Worm (Caenorhabditis elegans) whole organism, L4 larva: Measurements from ENCODE around the gene C34B4.3.

Source experiments
- D1046.2 ChIP-seq: fragments of 200-800 bp; sonication (Bioruptor generic); IDR thresholded peaks from 2 replicates; pipeline ENCODE4 v1.3.6; 2022; ENCODE audit warnings: missing genetic modification characterization, missing compliant biosample characterization
- F10B5.3 ChIP-seq: sonication (generic microtip); optimal IDR thresholded peaks from 2 replicates; lab custom pipeline; 2016; ENCODE audit warnings: mild to moderate bottlenecking, missing genetic modification characterization, missing compliant biosample characterization
- F37D6.2 ChIP-seq: sonication (generic microtip); optimal IDR thresholded peaks from 2 replicates; lab custom pipeline; 2016; ENCODE audit warnings: mild to moderate bottlenecking, missing genetic modification characterization, missing compliant biosample characterization
- F49E8.2 ChIP-seq: sonication (generic microtip); optimal IDR thresholded peaks from 2 replicates; lab custom pipeline; 2016; ENCODE audit warnings: missing compliant biosample characterization, mild to moderate bottlenecking, missing genetic modification characterization, borderline replicate concordance
- Y48G9A.11 ChIP-seq: fragments of 200-800 bp; sonication (Bioruptor generic); IDR thresholded peaks from 2 replicates; pipeline ENCODE4 v1.3.6; 2022; ENCODE audit warnings: missing genetic modification reagents, missing genetic modification characterization, missing compliant biosample characterization
- Y75B8A.6 ChIP-seq: fragments of 200-800 bp; sonication (Bioruptor generic); IDR thresholded peaks from 2 replicates; pipeline ENCODE4 v1.3.6; 2022; ENCODE audit warnings: missing genetic modification reagents, missing genetic modification characterization, missing compliant biosample characterization
- aha-1 ChIP-seq: fragments of 150-350 bp; peaks from one replicate; lab custom pipeline; 2014; ENCODE audit warnings: missing biosample characterization, missing genetic modification characterization
- ceh-20 ChIP-seq: fragments of 200-800 bp; sonication (Bioruptor generic); IDR thresholded peaks from 2 replicates; pipeline ENCODE4 v1.3.6; 2022; ENCODE audit warnings: missing genetic modification reagents, missing genetic modification characterization, missing compliant biosample characterization
- ceh-28 ChIP-seq: fragments of 150-350 bp; optimal IDR thresholded peaks from 2 replicates; lab custom pipeline; 2014; ENCODE audit warnings: missing biosample characterization, missing genetic modification reagents, missing genetic modification characterization
- daf-16 ChIP-seq, 3 experiments: sonication (generic microtip); optimal IDR thresholded peaks; 2 replicates each; lab custom pipeline; 2016 to 2017; ENCODE audit warnings: missing genetic modification characterization in 3 of 3, missing genetic modification reagents in 3 of 3, mild to moderate bottlenecking in 2 of 3, missing compliant biosample characterization in 2 of 3, missing biosample characterization in 1 of 3, moderate library complexity in 1 of 3
- dmd-6 ChIP-seq: fragments of 200-800 bp; sonication (Bioruptor generic); IDR thresholded peaks from 2 replicates; pipeline ENCODE4 v1.3.6; 2022; ENCODE audit warnings: missing genetic modification reagents, missing genetic modification characterization, missing compliant biosample characterization
- dmd-9 ChIP-seq: fragments of 200-800 bp; sonication (Bioruptor generic); IDR thresholded peaks from 2 replicates; pipeline ENCODE4 v1.3.6; 2022; ENCODE audit warnings: missing genetic modification reagents, missing genetic modification characterization, missing compliant biosample characterization
- dve-1 ChIP-seq: sonication (generic microtip); optimal IDR thresholded peaks from 2 replicates; lab custom pipeline; 2017; ENCODE audit warnings: antibody characterized with exemption, mild to moderate bottlenecking, missing genetic modification characterization, missing compliant biosample characterization; ENCODE audit not compliant: insufficient read depth
- fkh-10 ChIP-seq: fragments of 150-350 bp; optimal IDR thresholded peaks from 2 replicates; lab custom pipeline; 2014; ENCODE audit warnings: missing biosample characterization, missing genetic modification reagents, missing genetic modification characterization
- gei-8 ChIP-seq: fragments of 200-800 bp; sonication (Bioruptor generic); optimal IDR thresholded peaks from 2 replicates; lab custom pipeline; 2018; ENCODE audit warnings: mild to moderate bottlenecking, missing genetic modification characterization, missing compliant biosample characterization
- hif-1 ChIP-seq, 2 experiments: sonication (generic microtip); optimal IDR thresholded peaks; 2 replicates each; lab custom pipeline; 2016 to 2017; ENCODE audit warnings: missing compliant biosample characterization in 2 of 2, missing genetic modification characterization in 2 of 2, missing genetic modification reagents in 2 of 2, missing genotype in 2 of 2, mild to moderate bottlenecking in 1 of 2
- hlh-11 ChIP-seq: fragments of 200-800 bp; sonication (Bioruptor generic); optimal IDR thresholded peaks from 2 replicates; lab custom pipeline; 2018; ENCODE audit warnings: mild to moderate bottlenecking, missing genetic modification characterization, missing compliant biosample characterization
- hlh-30 ChIP-seq: sonication (generic microtip); optimal IDR thresholded peaks from 2 replicates; lab custom pipeline; 2017; ENCODE audit warnings: antibody characterized with exemption, mild to moderate bottlenecking, missing genetic modification characterization, missing compliant biosample characterization; ENCODE audit not compliant: insufficient read depth
- jun-1 ChIP-seq: fragments of 150-350 bp; optimal IDR thresholded peaks from 2 replicates; lab custom pipeline; 2014; ENCODE audit warnings: missing biosample characterization, missing genetic modification reagents, missing genetic modification characterization
- lin-13 ChIP-seq: fragments of 150-350 bp; optimal IDR thresholded peaks from 2 replicates; lab custom pipeline; 2014; ENCODE audit warnings: missing biosample characterization, missing genetic modification reagents, missing genetic modification characterization
- lin-38 ChIP-seq: fragments of 200-800 bp; sonication (Bioruptor generic); IDR thresholded peaks from 2 replicates; pipeline ENCODE4 v1.3.6; 2022; ENCODE audit warnings: missing genetic modification reagents, missing genetic modification characterization, missing compliant biosample characterization
- lsy-2 ChIP-seq, 2 experiments: fragments of 150-350 bp in 1 of 2; sonication (generic microtip) in 1 of 2; optimal IDR thresholded peaks; 2 replicates each; lab custom pipeline; 2014 to 2017; ENCODE audit warnings: missing biosample characterization in 2 of 2, missing genetic modification characterization in 2 of 2
- mdt-29 ChIP-seq: fragments of 200-800 bp; sonication (Bioruptor generic); IDR thresholded peaks from 2 replicates; pipeline ENCODE4 v1.3.6; 2022; ENCODE audit warnings: missing genetic modification reagents, missing genetic modification characterization, missing compliant biosample characterization
- mes-2 ChIP-seq: sonication (generic microtip); optimal IDR thresholded peaks from 2 replicates; lab custom pipeline; 2016; ENCODE audit warnings: missing genotype, mild to moderate bottlenecking, missing genetic modification characterization, missing compliant biosample characterization; ENCODE audit not compliant: poor library complexity, severe bottlenecking
- mxl-2 ChIP-seq: fragments of 200-800 bp; sonication (Bioruptor generic); conservative IDR thresholded peaks from 2 replicates; pipeline ENCODE4 v1.3.6; 2022; ENCODE audit warnings: missing genetic modification reagents, missing genetic modification characterization, missing compliant biosample characterization
- mxl-3 ChIP-seq: fragments of 200-800 bp; sonication (Bioruptor generic); optimal IDR thresholded peaks from 2 replicates; lab custom pipeline; 2018; ENCODE audit warnings: mild to moderate bottlenecking, missing genetic modification characterization, missing compliant biosample characterization
- nhr-102 ChIP-seq: sonication (generic microtip); optimal IDR thresholded peaks from 2 replicates; lab custom pipeline; 2016; ENCODE audit warnings: mild to moderate bottlenecking, missing genetic modification characterization, moderate library complexity, missing compliant biosample characterization
- nhr-25 ChIP-seq: sonication (generic microtip); optimal IDR thresholded peaks from 2 replicates; lab custom pipeline; 2017; ENCODE audit warnings: missing genetic modification characterization, mild to moderate bottlenecking, missing compliant biosample characterization, antibody characterized with exemption, moderate library complexity, borderline replicate concordance; ENCODE audit not compliant: insufficient read depth
- nhr-28 ChIP-seq: fragments of 150-350 bp; optimal IDR thresholded peaks from 2 replicates; lab custom pipeline; 2014; ENCODE audit warnings: missing biosample characterization, missing genetic modification characterization
- nhr-41 ChIP-seq: fragments of 200-800 bp; sonication (Bioruptor generic); IDR thresholded peaks from 2 replicates; pipeline ENCODE4 v1.3.6; 2022; ENCODE audit warnings: missing genetic modification reagents, missing genetic modification characterization, missing compliant biosample characterization
- nhr-48 ChIP-seq: sonication (generic microtip); optimal IDR thresholded peaks from 2 replicates; lab custom pipeline; 2016; ENCODE audit warnings: mild to moderate bottlenecking, missing genetic modification characterization, missing compliant biosample characterization
- nhr-6 ChIP-seq: fragments of 150-350 bp; optimal IDR thresholded peaks from 2 replicates; lab custom pipeline; 2014; ENCODE audit warnings: missing biosample characterization, missing genetic modification characterization
- nhr-76 ChIP-seq: fragments of 150-350 bp; optimal IDR thresholded peaks from 2 replicates; lab custom pipeline; 2014; ENCODE audit warnings: missing biosample characterization, missing genetic modification characterization
- nhr-77 ChIP-seq: fragments of 150-350 bp; optimal IDR thresholded peaks from 2 replicates; lab custom pipeline; 2014; ENCODE audit warnings: missing biosample characterization, missing genetic modification characterization
- php-3 ChIP-seq: fragments of 200-800 bp; sonication (Bioruptor generic); IDR thresholded peaks from 2 replicates; pipeline ENCODE4 v1.3.6; 2022; ENCODE audit warnings: missing genetic modification reagents, missing genetic modification characterization, missing compliant biosample characterization
- pqm-1 ChIP-seq: sonication (generic microtip); optimal IDR thresholded peaks from 2 replicates; lab custom pipeline; 2017; ENCODE audit warnings: missing biosample characterization, missing genetic modification characterization
- rbr-2 ChIP-seq: sonication (generic microtip); optimal IDR thresholded peaks from 2 replicates; lab custom pipeline; 2016; ENCODE audit warnings: missing genotype, missing genetic modification characterization, missing compliant biosample characterization
- set-16 ChIP-seq: fragments of 200-800 bp; sonication (Bioruptor generic); IDR thresholded peaks from 2 replicates; pipeline ENCODE4 v1.3.6; 2022; ENCODE audit warnings: missing genetic modification reagents, missing genetic modification characterization, missing compliant biosample characterization
- tag-97 ChIP-seq: fragments of 200-800 bp; sonication (Bioruptor generic); IDR thresholded peaks from 2 replicates; pipeline ENCODE4 v1.3.6; 2022; ENCODE audit warnings: missing genetic modification characterization, missing compliant biosample characterization
- tra-1 ChIP-seq: fragments of 200-800 bp; sonication (Bioruptor generic); IDR thresholded peaks from 2 replicates; pipeline ENCODE4 v1.3.6; 2022; ENCODE audit warnings: missing genetic modification reagents, missing genetic modification characterization, missing compliant biosample characterization
- unc-62 ChIP-seq, 3 experiments: fragments of 150-350 bp in 1 of 3; sonication (generic microtip); optimal IDR thresholded peaks in 2 of 3; peaks in 1 of 3; 1 replicate in 1 of 3; 2 replicates in 2 of 3; lab custom pipeline; 2014 to 2017; ENCODE audit warnings: missing biosample characterization in 3 of 3, missing genetic modification characterization in 3 of 3, missing genetic modification reagents in 3 of 3, missing genotype in 1 of 3
- zip-11 ChIP-seq: fragments of 200-800 bp; sonication (Bioruptor generic); IDR thresholded peaks from 2 replicates; pipeline ENCODE4 v1.3.6; 2022; ENCODE audit warnings: missing genetic modification characterization, missing compliant biosample characterization
- zip-2 ChIP-seq: fragments of 150-350 bp; optimal IDR thresholded peaks from 2 replicates; lab custom pipeline; 2014; ENCODE audit warnings: missing biosample characterization, missing genetic modification characterization
- ztf-11 ChIP-seq: fragments of 150-350 bp; optimal IDR thresholded peaks from 2 replicates; lab custom pipeline; 2014; ENCODE audit warnings: missing biosample characterization, missing genetic modification characterization

The C34B4.3 gene

ce11 chrV:13043832-13044521 is 27.0 kb downstream of the C34B4.3 start:
- TF ChIP-seq lin-38 (GFP tag; lab: Robert Waterston, UW) (peak; percentile 25; the same call in 1 of the 2 replicates), tag-97 (no peak), mxl-2 (no peak), fkh-10 (GFP tag; lab: Kevin White, UChicago) (no peak), unc-62 (GFP tag; optimal IDR thresholded peaks at IDR 0.05 in 1 of 2; lab: Kevin White, UChicago) (no peak), unc-62 (tag; optimal IDR thresholded peaks at IDR 0.05; lab: Kevin White, UChicago) (no peak), nhr-28 (tag; lab: Kevin White, UChicago) (peak; percentile 50), D1046.2 (GFP tag; lab: Robert Waterston, UW) (0 out of 2 replicates have a peak, but pooled peaks have one; percentile 13), zip-11 (no peak), mdt-29 (GFP tag; lab: Robert Waterston, UW) (no peak), pqm-1 (tag; lab: Kevin White, UChicago) (peak; percentile 17), dve-1 (peak; percentile 26), hlh-11 (peak; percentile 4), dmd-9 (GFP tag; lab: Robert Waterston, UW) (no peak), ceh-28 (tag; lab: Kevin White, UChicago) (no peak)

DNA sequence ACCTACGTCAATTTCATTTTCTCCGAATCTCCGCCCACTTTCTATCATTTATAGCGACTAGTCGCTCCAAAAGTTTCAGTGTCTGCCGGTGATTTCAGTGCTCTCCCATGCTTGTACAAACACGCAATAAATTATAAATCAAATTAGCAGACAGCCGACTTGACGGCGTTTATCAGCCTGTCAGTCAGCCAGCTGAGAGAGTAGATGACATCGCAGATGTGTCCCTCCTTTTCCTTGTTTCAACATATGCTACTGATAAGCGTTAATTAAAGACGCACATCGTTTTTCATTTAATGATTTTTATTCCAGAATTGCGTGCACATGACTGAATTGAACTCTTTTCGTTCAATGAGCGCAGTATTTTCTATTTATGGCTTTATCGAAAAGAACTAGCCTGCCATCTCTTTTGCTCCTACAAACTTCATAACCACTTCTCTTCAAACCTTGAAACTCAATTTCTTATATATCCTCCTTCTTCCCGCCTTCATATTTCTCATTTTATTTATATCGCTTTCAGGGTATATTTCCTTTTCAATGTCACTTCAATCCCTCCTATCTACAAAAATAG is 27.7 kb downstream of the C34B4.3 start, which contains the start of gene lap-2:
Gene lap-2, plus strand, starts transcription at position 518 of the 568 bp plus-strand sequence.
- TF ChIP-seq F49E8.2 (tag; lab: Kevin White, UChicago) (no peak), ztf-11 (tag; lab: Kevin White, UChicago) (no peak), dmd-6 (GFP tag; lab: Robert Waterston, UW) (peak; percentile 98), php-3 (GFP tag; lab: Robert Waterston, UW) (peak; percentile 97), nhr-76 (no peak), aha-1 (tag; lab: Kevin White, UChicago) (peak; percentile 25), dve-1 (peak; percentile 85), rbr-2 (tag; lab: Kevin White, UChicago) (no peak), hlh-30 (tag; lab: Kevin White, UChicago) (peak; percentile 39), lsy-2 (tag; optimal IDR thresholded peaks at IDR 0.05; lab: Kevin White, UChicago) (peak in 1 of 2 experiments; percentile 13), Y75B8A.6 (no peak), nhr-28 (tag; lab: Kevin White, UChicago) (peak; percentile 68), jun-1 (tag; lab: Kevin White, UChicago) (no peak), daf-16 (GFP tag; optimal IDR thresholded peaks at IDR 0.05; lab: Kevin White, UChicago) (peak in 1 of 2 experiments; percentile 47), daf-16 (tag; optimal IDR thresholded peaks at IDR 0.05; lab: Kevin White, UChicago) (peak; percentile 52), fkh-10 (GFP tag; lab: Kevin White, UChicago) (no peak), tra-1 (GFP tag; lab: Robert Waterston, UW) (peak; percentile 96), set-16 (GFP tag; lab: Robert Waterston, UW) (no peak), mdt-29 (GFP tag; lab: Robert Waterston, UW) (0 out of 2 replicates have a peak, but pooled peaks have one; percentile 44), F37D6.2 (tag; lab: Kevin White, UChicago) (no peak), nhr-102 (tag; lab: Kevin White, UChicago) (peak; percentile 75), ceh-28 (tag; lab: Kevin White, UChicago) (no peak), nhr-41 (GFP tag; lab: Robert Waterston, UW) (0 out of 2 replicates have a peak, but pooled peaks have one; percentile 13), Y48G9A.11 (no peak), F10B5.3 (tag; lab: Kevin White, UChicago) (no peak), nhr-6 (tag; lab: Kevin White, UChicago) (peak; percentile 23), nhr-25 (tag; lab: Kevin White, UChicago) (no peak), nhr-48 (peak; percentile 65), ceh-20 (GFP tag; lab: Robert Waterston, UW) (peak; percentile 93), lin-13 (GFP tag; lab: Kevin White, UChicago) (peak; percentile 69), hif-1 (tag; optimal IDR thresholded peaks at IDR 0.05; lab: Kevin White, UChicago) (peak in 1 of 2 experiments; percentile 32), pqm-1 (tag; lab: Kevin White, UChicago) (peak; percentile 63), gei-8 (GFP tag; lab: Kevin White, UChicago) (no peak), nhr-77 (tag; lab: Kevin White, UChicago) (peak; percentile 54), mxl-3 (peak; percentile 68), mes-2 (tag; lab: Kevin White, UChicago) (peak; percentile 18), zip-2 (tag; lab: Kevin White, UChicago) (no peak), hlh-11 (peak; percentile 90), unc-62 (GFP tag; optimal IDR thresholded peaks at IDR 0.05 in 1 of 2; lab: Kevin White, UChicago) (peak in 1 of 2 experiments; percentile 32), unc-62 (tag; optimal IDR thresholded peaks at IDR 0.05; lab: Kevin White, UChicago) (no peak)
